Worm (Caenorhabditis elegans) whole organism, young adult: ENCODE measurements around the gene F25E5.1.

Experiments used
- C06A6.2 ChIP-seq: fragments of 200-800 bp; sonication (Bioruptor generic); conservative IDR thresholded peaks from 2 replicates; pipeline ENCODE4 v1.3.6; 2022; ENCODE audit warnings: missing genetic modification characterization, missing compliant biosample characterization
- F37B4.10 ChIP-seq: fragments of 200-800 bp; sonication (Bioruptor generic); IDR thresholded peaks from 2 replicates; pipeline ENCODE4 v1.3.6; 2022; ENCODE audit warnings: missing genetic modification characterization, missing compliant biosample characterization
- F57A8.1 ChIP-seq: fragments of 200-800 bp; sonication (Bioruptor generic); optimal IDR thresholded peaks from 2 replicates; lab custom pipeline; 2018; ENCODE audit warnings: mild to moderate bottlenecking, missing genetic modification characterization, moderate library complexity, missing compliant biosample characterization
- Y56A3A.18 ChIP-seq: fragments of 200-800 bp; sonication (Bioruptor generic); IDR thresholded peaks from 2 replicates; pipeline ENCODE4 v1.3.6; 2022; ENCODE audit warnings: missing genetic modification reagents, missing genetic modification characterization, missing compliant biosample characterization
- Y95B8A.8 ChIP-seq: fragments of 200-800 bp; sonication (Bioruptor generic); IDR thresholded peaks from 2 replicates; pipeline ENCODE4 v1.3.6; 2022; ENCODE audit warnings: missing genetic modification reagents, missing genetic modification characterization, missing compliant biosample characterization
- atf-7 ChIP-seq: sonication (generic microtip); optimal IDR thresholded peaks from 2 replicates; lab custom pipeline; 2017; ENCODE audit warnings: mild to moderate bottlenecking, missing genetic modification characterization, missing compliant biosample characterization
- athp-1 ChIP-seq: sonication (generic microtip); optimal IDR thresholded peaks from 2 replicates; lab custom pipeline; 2017; ENCODE audit warnings: mild to moderate bottlenecking, missing genetic modification characterization, missing compliant biosample characterization
- attf-5 ChIP-seq: fragments of 200-800 bp; sonication (Bioruptor generic); optimal IDR thresholded peaks from 2 replicates; lab custom pipeline; 2018; ENCODE audit warnings: mild to moderate bottlenecking, missing genetic modification characterization, missing compliant biosample characterization
- bed-1 ChIP-seq: fragments of 200-800 bp; sonication (Bioruptor generic); IDR thresholded peaks from 2 replicates; pipeline ENCODE4 v1.3.6; 2022; ENCODE audit warnings: missing genetic modification reagents, missing genetic modification characterization, missing compliant biosample characterization
- cebp-1 ChIP-seq, 2 experiments: fragments of 200-800 bp in 1 of 2; sonication (Bioruptor generic) in 1 of 2; sonication (generic microtip) in 1 of 2; IDR thresholded peaks in 1 of 2; optimal IDR thresholded peaks in 1 of 2; 2 replicates each; pipeline versions ENCODE4 v1.3.6 to Lab custom; 2017 to 2022; ENCODE audit warnings: missing compliant biosample characterization in 2 of 2, missing genetic modification characterization in 2 of 2, mild to moderate bottlenecking in 1 of 2, missing genetic modification reagents in 1 of 2, moderate library complexity in 1 of 2
- ceh-100 ChIP-seq: fragments of 200-800 bp; sonication (Bioruptor generic); IDR thresholded peaks from 2 replicates; pipeline ENCODE4 v1.3.6; 2022; ENCODE audit warnings: missing genetic modification reagents, missing genetic modification characterization, missing compliant biosample characterization
- ceh-40 ChIP-seq: fragments of 200-800 bp; sonication (Bioruptor generic); IDR thresholded peaks from 2 replicates; pipeline ENCODE4 v1.3.6; 2022; ENCODE audit warnings: missing genetic modification characterization, missing compliant biosample characterization
- ceh-79 ChIP-seq: sonication (generic microtip); optimal IDR thresholded peaks from 2 replicates; lab custom pipeline; 2017; ENCODE audit warnings: mild to moderate bottlenecking, missing genetic modification characterization, missing compliant biosample characterization
- fkh-3 ChIP-seq: sonication (generic microtip); optimal IDR thresholded peaks from 2 replicates; lab custom pipeline; 2016; ENCODE audit warnings: mild to moderate bottlenecking, missing genetic modification characterization, missing compliant biosample characterization
- him-1 ChIP-seq: sonication (generic microtip); optimal IDR thresholded peaks from 2 replicates; lab custom pipeline; 2016; ENCODE audit warnings: missing genotype, missing genetic modification reagents, missing genetic modification characterization, missing compliant biosample characterization
- hmg-1.2 ChIP-seq: fragments of 200-800 bp; sonication (Bioruptor generic); IDR thresholded peaks from 2 replicates; pipeline ENCODE4 v1.3.6; 2022; ENCODE audit warnings: missing genetic modification reagents, missing genetic modification characterization, missing compliant biosample characterization
- hmg-20 ChIP-seq: fragments of 200-800 bp; sonication (Bioruptor generic); IDR thresholded peaks from 2 replicates; pipeline ENCODE4 v1.3.6; 2022; ENCODE audit warnings: missing genetic modification reagents, missing genetic modification characterization, missing compliant biosample characterization
- hsf-1 ChIP-seq: fragments of 200-800 bp; sonication (Bioruptor generic); IDR thresholded peaks from 2 replicates; pipeline ENCODE4 v1.3.6; 2022; ENCODE audit warnings: missing genetic modification reagents, missing genetic modification characterization, missing compliant biosample characterization
- lsl-1 ChIP-seq: fragments of 200-800 bp; sonication (Bioruptor generic); optimal IDR thresholded peaks from 2 replicates; lab custom pipeline; 2018; ENCODE audit warnings: mild to moderate bottlenecking, missing genetic modification characterization, moderate library complexity, missing compliant biosample characterization
- madf-10 ChIP-seq: sonication (generic microtip); optimal IDR thresholded peaks from 2 replicates; lab custom pipeline; 2016; ENCODE audit warnings: mild to moderate bottlenecking, missing genetic modification characterization, missing compliant biosample characterization
- mcd-1 ChIP-seq: fragments of 200-800 bp; sonication (Bioruptor generic); IDR thresholded peaks from 2 replicates; pipeline ENCODE4 v1.3.6; 2022; ENCODE audit warnings: missing genetic modification reagents, missing genetic modification characterization, missing compliant biosample characterization
- mxl-1 ChIP-seq: sonication (generic microtip); optimal IDR thresholded peaks from 2 replicates; lab custom pipeline; 2016; ENCODE audit warnings: missing genetic modification characterization, missing compliant biosample characterization
- nfya-2 ChIP-seq: fragments of 200-800 bp; sonication (Bioruptor generic); IDR thresholded peaks from 2 replicates; pipeline ENCODE4 v1.3.6; 2022; ENCODE audit warnings: missing genetic modification reagents, missing genetic modification characterization, missing compliant biosample characterization
- nfyb-1 ChIP-seq: fragments of 200-800 bp; sonication (Bioruptor generic); IDR thresholded peaks from 2 replicates; pipeline ENCODE4 v1.3.6; 2022; ENCODE audit warnings: missing genetic modification reagents, missing genetic modification characterization, missing compliant biosample characterization
- nhr-27 ChIP-seq: fragments of 200-800 bp; sonication (Bioruptor generic); optimal IDR thresholded peaks from 2 replicates; lab custom pipeline; 2018; ENCODE audit warnings: mild to moderate bottlenecking, missing genetic modification characterization, moderate library complexity, missing compliant biosample characterization
- nhr-90 ChIP-seq: sonication (generic microtip); optimal IDR thresholded peaks from 2 replicates; lab custom pipeline; 2016; ENCODE audit warnings: missing genotype, mild to moderate bottlenecking, missing genetic modification characterization, missing compliant biosample characterization
- sdz-38 ChIP-seq: sonication (generic microtip); optimal IDR thresholded peaks from 2 replicates; lab custom pipeline; 2016; ENCODE audit warnings: missing genotype, missing genetic modification characterization, missing compliant biosample characterization
- sea-2 ChIP-seq: fragments of 200-800 bp; sonication (Bioruptor generic); IDR thresholded peaks from 2 replicates; pipeline ENCODE4 v1.3.6; 2022; ENCODE audit warnings: missing genetic modification characterization, missing compliant biosample characterization
- somi-1 ChIP-seq: fragments of 200-800 bp; sonication (Bioruptor generic); optimal IDR thresholded peaks from 2 replicates; lab custom pipeline; 2018; ENCODE audit warnings: mild to moderate bottlenecking, missing genetic modification characterization, missing compliant biosample characterization
- tbp1 ChIP-seq: fragments of 200-800 bp; sonication (Bioruptor generic); optimal IDR thresholded peaks from 2 replicates; lab custom pipeline; 2018; ENCODE audit warnings: mild to moderate bottlenecking, missing genetic modification characterization, missing compliant biosample characterization
- tbx-9 ChIP-seq: sonication (generic microtip); optimal IDR thresholded peaks from 2 replicates; lab custom pipeline; 2016; ENCODE audit warnings: borderline replicate concordance, missing genetic modification characterization, inconsistent platforms, missing compliant biosample characterization
- unc-130 ChIP-seq: sonication (generic microtip); optimal IDR thresholded peaks from 2 replicates; lab custom pipeline; 2016; ENCODE audit warnings: missing genetic modification reagents, missing genetic modification characterization, missing compliant biosample characterization
- unc-62 ChIP-seq: fragments of 150-350 bp; optimal IDR thresholded peaks from 2 replicates; lab custom pipeline; 2014; ENCODE audit warnings: missing biosample characterization, missing genetic modification reagents, missing genetic modification characterization
- ztf-18 ChIP-seq: sonication (generic microtip); optimal IDR thresholded peaks from 2 replicates; lab custom pipeline; 2016; ENCODE audit warnings: missing genotype, mild to moderate bottlenecking, missing genetic modification characterization, missing compliant biosample characterization
- ztf-26 ChIP-seq: sonication (generic microtip); optimal IDR thresholded peaks from 2 replicates; lab custom pipeline; 2017; ENCODE audit warnings: missing genetic modification characterization, missing compliant biosample characterization

The F25E5.1 gene

ce11 chrV:7492924-7493323 is 27.2 kb downstream of the F25E5.1 start, which contains the start of gene srbc-10:
srbc-10 (minus strand) TSS chrV:7493024.
- TF ChIP-seq lsl-1 (GFP tag; lab: Kevin White, UChicago), result no peak
- TF ChIP-seq mxl-1 (tag; lab: Kevin White, UChicago), result no peak
- TF ChIP-seq athp-1 (tag; lab: Kevin White, UChicago), result no peak
- TF ChIP-seq unc-62, result no peak
- no peak for TF ChIP-seq hmg-1.2 (GFP tag; lab: Robert Waterston, UW)

ce11 chrV:7495189-7495588 is 29.5 kb downstream of the F25E5.1 start, which contains the start of gene srbc-11:
srbc-11 (minus strand) TSS chrV:7495289.
- TF ChIP-seq nhr-90 (no peak), ceh-100 (GFP tag; lab: Robert Waterston, UW) (no peak), madf-10 (tag; lab: Kevin White, UChicago) (no peak), ztf-18 (tag; lab: Kevin White, UChicago) (no peak), cebp-1 (GFP tag; IDR thresholded peaks at IDR 0.05; lab: Robert Waterston, UW) (no peak), cebp-1 (tag; optimal IDR thresholded peaks at IDR 0.05; lab: Kevin White, UChicago) (no peak), ceh-79 (no peak), tbp1 (GFP tag; lab: Kevin White, UChicago) (no peak)
- TF ChIP-seq, all 124 proteins: peak for 0

- TF ChIP-seq tbx-9 (tag; lab: Kevin White, UChicago), result no peak
- no peak for TF ChIP-seq him-1
- no peak for TF ChIP-seq sdz-38 (tag; lab: Kevin White, UChicago)
- TF ChIP-seq atf-7 (tag; lab: Kevin White, UChicago), result no peak
- no peak for TF ChIP-seq F57A8.1 (GFP tag; lab: Kevin White, UChicago)
- TF ChIP-seq attf-5, result no peak
- no peak for TF ChIP-seq hmg-20 (GFP tag; lab: Robert Waterston, UW)
- no peak for TF ChIP-seq unc-130 (GFP tag; lab: Kevin White, UChicago)
- TF ChIP-seq somi-1 (GFP tag; lab: Kevin White, UChicago), result no peak
- TF ChIP-seq hsf-1 (GFP tag; lab: Robert Waterston, UW), result no peak
- TF ChIP-seq ceh-40 (GFP tag; lab: Robert Waterston, UW), result no peak
- TF ChIP-seq F37B4.10 (GFP tag; lab: Robert Waterston, UW), result no peak
- TF ChIP-seq nhr-27, result no peak
- TF ChIP-seq nfya-2 (GFP tag; lab: Robert Waterston, UW), result no peak
Measured at ce11 chrV:7497440-7497839, 31.8 kb downstream of the F25E5.1 start, which contains the start of gene srh-79. srh-79 (plus strand) TSS chrV:7497740.

- no peak for TF ChIP-seq fkh-3 (tag; lab: Kevin White, UChicago)
- TF ChIP-seq ztf-26 (tag; lab: Kevin White, UChicago), result no peak
- no peak for TF ChIP-seq sea-2 (GFP tag; lab: Robert Waterston, UW)
- TF ChIP-seq bed-1 (GFP tag; lab: Robert Waterston, UW), result no peak
- TF ChIP-seq mcd-1 (GFP tag; lab: Robert Waterston, UW), result no peak
- no peak for TF ChIP-seq Y56A3A.18 (GFP tag; lab: Robert Waterston, UW)
- TF ChIP-seq Y95B8A.8, result no peak
- no peak for TF ChIP-seq C06A6.2 (GFP tag; lab: Robert Waterston, UW)
- TF ChIP-seq F57A8.1 (GFP tag; lab: Kevin White, UChicago), result no peak
- no peak for TF ChIP-seq nfyb-1 (GFP tag; lab: Robert Waterston, UW)
Measured at ce11 chrV:7501194-7501593, 35.5 kb downstream of the F25E5.1 start.
